Fruit fly (Drosophila melanogaster) whole organism, embryonic: ENCODE results near the gene mRpL51.

Source experiments
- Bdp1 ChIP-seq: fragments of 200-800 bp; sonication (Bioruptor generic); optimal IDR thresholded peaks from 3 replicates; lab custom pipeline; 2016; ENCODE audit warnings: missing biosample characterization, missing genetic modification characterization
- C15 ChIP-seq: fragments of 200-800 bp; sonication (Bioruptor generic); IDR thresholded peaks from 3 replicates; pipeline ENCODE4 v1.3.6; 2022; ENCODE audit warnings: missing biosample characterization, missing genetic modification characterization
- CG10267 ChIP-seq: fragments of 200-800 bp; sonication (Bioruptor generic); optimal IDR thresholded peaks from 2 replicates; lab custom pipeline; 2018; ENCODE audit warnings: missing biosample characterization, mild to moderate bottlenecking, missing genetic modification characterization, moderate library complexity
- CG11695 ChIP-seq: fragments of 200-800 bp; sonication (Bioruptor generic); IDR thresholded peaks from 3 replicates; pipeline ENCODE4 v1.3.6; 2022; ENCODE audit warnings: missing biosample characterization, missing genetic modification characterization
- CG12071 ChIP-seq: fragments of 200-800 bp; sonication (Bioruptor generic); optimal IDR thresholded peaks from 3 replicates; lab custom pipeline; 2018; ENCODE audit warnings: missing biosample characterization, mild to moderate bottlenecking, missing genetic modification characterization
- CG12299 ChIP-seq: fragments of 200-800 bp; sonication (Bioruptor generic); optimal IDR thresholded peaks from 2 replicates; lab custom pipeline; 2018; ENCODE audit warnings: missing biosample characterization, mild to moderate bottlenecking, missing genetic modification characterization
- CG12942 ChIP-seq: fragments of 200-800 bp; sonication (Bioruptor generic); optimal IDR thresholded peaks from 3 replicates; lab custom pipeline; 2016; ENCODE audit warnings: missing biosample characterization, missing genetic modification characterization
- CG13287 ChIP-seq: fragments of 200-800 bp; sonication (Bioruptor generic); IDR thresholded peaks from 2 replicates; pipeline ENCODE4 v1.3.6; 2022; ENCODE audit warnings: missing biosample characterization, missing genetic modification characterization; ENCODE audit not compliant: partially characterized antibody
- CG14860 ChIP-seq: fragments of 200-800 bp; sonication (Bioruptor generic); IDR thresholded peaks from 3 replicates; pipeline ENCODE4 v1.3.6; 2022; ENCODE audit warnings: missing biosample characterization, missing genetic modification characterization; ENCODE audit not compliant: partially characterized antibody
- CG15073 ChIP-seq: fragments of 200-800 bp; sonication (Bioruptor generic); optimal IDR thresholded peaks from 2 replicates; lab custom pipeline; 2016; ENCODE audit warnings: missing biosample characterization, missing genetic modification characterization
- CG2678 ChIP-seq: fragments of 200-800 bp; sonication (Bioruptor generic); optimal IDR thresholded peaks from 3 replicates; lab custom pipeline; 2019; ENCODE audit warnings: missing biosample characterization, mild to moderate bottlenecking, missing genetic modification characterization, moderate library complexity
- CG3065 ChIP-seq: fragments of 200-800 bp; sonication (Bioruptor generic); optimal IDR thresholded peaks from 2 replicates; lab custom pipeline; 2016; ENCODE audit warnings: missing biosample characterization, missing genetic modification characterization
- CG32767 ChIP-seq: fragments of 200-800 bp; sonication (Bioruptor generic); IDR thresholded peaks from 2 replicates; pipeline ENCODE4 v1.3.6; 2022; ENCODE audit warnings: missing biosample characterization, missing genetic modification characterization
- CG3407 ChIP-seq: fragments of 200-800 bp; sonication (Bioruptor generic); optimal IDR thresholded peaks from 2 replicates; lab custom pipeline; 2018; ENCODE audit warnings: missing biosample characterization, mild to moderate bottlenecking, missing genetic modification characterization
- CG3726 ChIP-seq: fragments of 200-800 bp; sonication (Bioruptor generic); IDR thresholded peaks from 3 replicates; pipeline ENCODE4, ENCODE4 v1.3.6; 2022; ENCODE audit warnings: missing biosample characterization, missing genetic modification characterization
- CG43689 ChIP-seq: fragments of 200-800 bp; sonication (Bioruptor generic); IDR thresholded peaks from 2 replicates; pipeline ENCODE4 v1.3.6; 2022; ENCODE audit warnings: missing biosample characterization, missing genetic modification characterization
- CG4424 ChIP-seq: fragments of 200-800 bp; sonication (Bioruptor generic); optimal IDR thresholded peaks from 3 replicates; lab custom pipeline; 2016; ENCODE audit warnings: missing biosample characterization, missing genetic modification characterization
- CG6689 ChIP-seq: fragments of 200-800 bp; sonication (Bioruptor generic); IDR thresholded peaks from 2 replicates; pipeline ENCODE4 v1.3.6; 2022; ENCODE audit warnings: missing biosample characterization, missing genetic modification characterization
- CG8359 ChIP-seq: fragments of 200-800 bp; sonication (Bioruptor generic); optimal IDR thresholded peaks from 2 replicates; lab custom pipeline; 2017; ENCODE audit warnings: missing biosample characterization, mild to moderate bottlenecking, missing genetic modification characterization, borderline replicate concordance
- CG9215 ChIP-seq: fragments of 200-800 bp; sonication (Bioruptor generic); IDR thresholded peaks from 2 replicates; pipeline ENCODE4 v1.3.6; 2022; ENCODE audit warnings: missing biosample characterization, missing genetic modification characterization
- CG9876 ChIP-seq: fragments of 200-800 bp; sonication (Bioruptor generic); optimal IDR thresholded peaks from 2 replicates; lab custom pipeline; 2016; ENCODE audit warnings: missing biosample characterization, missing genetic modification characterization
- CoRest ChIP-seq: fragments of 200-800 bp; sonication (Bioruptor generic); optimal IDR thresholded peaks from 3 replicates; lab custom pipeline; 2018; ENCODE audit warnings: missing biosample characterization, mild to moderate bottlenecking, missing genetic modification characterization, moderate library complexity
- Dek ChIP-seq: fragments of 200-800 bp; sonication (Bioruptor generic); optimal IDR thresholded peaks from 3 replicates; lab custom pipeline; 2019; ENCODE audit warnings: missing biosample characterization, mild to moderate bottlenecking, missing genetic modification characterization, moderate library complexity
- E2f2 ChIP-seq: fragments of 200-800 bp; sonication (Bioruptor generic); IDR thresholded peaks from 2 replicates; pipeline ENCODE4 v1.3.6; 2022; ENCODE audit warnings: missing biosample characterization, missing genetic modification characterization
- GATAe ChIP-seq: fragments of 200-800 bp; sonication (Bioruptor generic); conservative IDR thresholded peaks from 2 replicates; pipeline ENCODE4 v1.3.6; 2022; ENCODE audit warnings: missing biosample characterization, missing genetic modification characterization
- HLH4C ChIP-seq: fragments of 200-800 bp; sonication (Bioruptor generic); IDR thresholded peaks from 3 replicates; pipeline ENCODE4 v1.3.6; 2022; ENCODE audit warnings: missing biosample characterization, missing genetic modification characterization; ENCODE audit not compliant: partially characterized antibody
- Hr78 ChIP-seq, 2 experiments: fragments of 200-800 bp in 1 of 2; fragments of >200 bp in 1 of 2; sonication (Bioruptor generic) in 1 of 2; optimal IDR thresholded peaks; 2 replicates each; lab custom pipeline; 2017 to 2019; ENCODE audit warnings: missing biosample characterization in 2 of 2, missing genetic modification characterization in 2 of 2, mild to moderate bottlenecking in 1 of 2, moderate library complexity in 1 of 2
- MESR4 ChIP-seq: fragments of 200-800 bp; sonication (Bioruptor generic); optimal IDR thresholded peaks from 2 replicates; lab custom pipeline; 2018; ENCODE audit warnings: missing biosample characterization, mild to moderate bottlenecking, missing genetic modification characterization, moderate library complexity
- NC2β ChIP-seq: fragments of 200-800 bp; sonication (Bioruptor generic); optimal IDR thresholded peaks from 2 replicates; lab custom pipeline; 2016; ENCODE audit warnings: missing biosample characterization, missing genetic modification characterization
- Nf-YC ChIP-seq: fragments of 200-800 bp; optimal IDR thresholded peaks from 3 replicates; lab custom pipeline; 2019; ENCODE audit warnings: missing biosample characterization, mild to moderate bottlenecking, missing genetic modification characterization, moderate library complexity
- Ptx1 ChIP-seq: fragments of 200-800 bp; sonication (Bioruptor generic); IDR thresholded peaks from 2 replicates; pipeline ENCODE4 v1.3.6; 2022; ENCODE audit warnings: missing biosample characterization, missing genetic modification characterization
- Side ChIP-seq: fragments of 200-800 bp; sonication (Bioruptor generic); optimal IDR thresholded peaks from 2 replicates; lab custom pipeline; 2016; ENCODE audit warnings: missing biosample characterization, missing genetic modification characterization
- Stat92E ChIP-seq, 3 experiments: fragments of >200 bp in 2 of 3; fragments of 200-800 bp in 1 of 3; sonication (Bioruptor generic) in 1 of 3; optimal IDR thresholded peaks; 2 replicates each; lab custom pipeline; 2017 to 2019; ENCODE audit warnings: missing biosample characterization in 3 of 3, missing genetic modification characterization in 3 of 3, mild to moderate bottlenecking in 1 of 3, moderate library complexity in 1 of 3
- ara ChIP-seq: fragments of 200-800 bp; sonication (Bioruptor generic); IDR thresholded peaks from 2 replicates; pipeline ENCODE4 v1.3.6; 2022; ENCODE audit warnings: missing biosample characterization, missing genetic modification characterization
- caup ChIP-seq: fragments of 200-800 bp; sonication (Bioruptor generic); optimal IDR thresholded peaks from 3 replicates; lab custom pipeline; 2017; ENCODE audit warnings: missing biosample characterization, mild to moderate bottlenecking, missing genetic modification characterization, moderate library complexity; ENCODE audit not compliant: severe bottlenecking
- crp ChIP-seq, 2 experiments: fragments of 200-800 bp; sonication (Bioruptor generic); optimal IDR thresholded peaks; 2 replicates in 1 of 2; 3 replicates in 1 of 2; lab custom pipeline; 2017; ENCODE audit warnings: missing biosample characterization in 2 of 2, missing genetic modification characterization in 2 of 2, mild to moderate bottlenecking in 1 of 2, moderate library complexity in 1 of 2
- da ChIP-seq: fragments of 200-800 bp; sonication (Bioruptor generic); optimal IDR thresholded peaks from 2 replicates; lab custom pipeline; 2016; ENCODE audit warnings: missing biosample characterization, missing genetic modification characterization
- dm ChIP-seq: fragments of 200-800 bp; sonication (Bioruptor generic); optimal IDR thresholded peaks from 3 replicates; lab custom pipeline; 2016; ENCODE audit warnings: missing biosample characterization, missing genetic modification characterization
- fu2 ChIP-seq: fragments of 200-800 bp; sonication (Bioruptor generic); optimal IDR thresholded peaks from 2 replicates; lab custom pipeline; 2016; ENCODE audit warnings: missing biosample characterization, missing genetic modification characterization
- h ChIP-seq: fragments of >200 bp; optimal IDR thresholded peaks from 2 replicates; lab custom pipeline; 2017
- inv ChIP-seq: fragments of 200-800 bp; sonication (Bioruptor generic); IDR thresholded peaks from 2 replicates; pipeline ENCODE4 v1.3.6; 2022; ENCODE audit warnings: missing biosample characterization, missing genetic modification characterization; ENCODE audit not compliant: partially characterized antibody
- jumu ChIP-seq: fragments of 200-800 bp; sonication (Bioruptor generic); optimal IDR thresholded peaks from 3 replicates; lab custom pipeline; 2016; ENCODE audit warnings: missing biosample characterization, missing genetic modification characterization
- mld ChIP-seq: fragments of 200-800 bp; sonication (Bioruptor generic); IDR thresholded peaks from 3 replicates; pipeline ENCODE4 v1.3.6; 2022; ENCODE audit warnings: missing biosample characterization, missing genetic modification characterization; ENCODE audit not compliant: partially characterized antibody
- pb ChIP-seq: fragments of 200-800 bp; sonication (Bioruptor generic); optimal IDR thresholded peaks from 3 replicates; lab custom pipeline; 2016; ENCODE audit warnings: missing biosample characterization, missing genetic modification characterization
- pzg ChIP-seq: fragments of 200-800 bp; sonication (Bioruptor generic); optimal IDR thresholded peaks from 3 replicates; lab custom pipeline; 2018; ENCODE audit warnings: missing biosample characterization, mild to moderate bottlenecking, missing genetic modification characterization, moderate library complexity
- vnd ChIP-seq: fragments of 200-800 bp; sonication (Bioruptor generic); IDR thresholded peaks from 3 replicates; pipeline ENCODE4 v1.3.6; 2022; ENCODE audit warnings: missing biosample characterization, missing genetic modification characterization; ENCODE audit not compliant: partially characterized antibody
- zen2 ChIP-seq: fragments of 200-800 bp; sonication (Bioruptor generic); IDR thresholded peaks from 3 replicates; pipeline ENCODE4 v1.3.6; 2022; ENCODE audit warnings: missing biosample characterization, missing genetic modification characterization; ENCODE audit not compliant: partially characterized antibody

mRpL51 gene

dm6 chr2L:8541469-8542233, 24.5 kb upstream of the mRpL51 start, which contains the start of gene Sema1a (continued):
- TF ChIP-seq Dek (tag; lab: Kevin White, UChicago) (peak; percentile 49), CG11695 (peak; percentile 58), MESR4 (GFP tag; lab: Kevin White, UChicago) (no peak), Ptx1 (GFP tag; lab: Robert Waterston, UW) (peak; percentile 68), fu2 (GFP tag; lab: Kevin White, UChicago) (peak; percentile 22), NC2β (GFP tag; lab: Kevin White, UChicago) (peak; percentile 19), CG43689 (GFP tag; lab: Robert Waterston, UW) (no peak), GATAe (GFP tag; lab: Robert Waterston, UW) (peak; percentile 39; the same call in 1 of the 2 replicates), pb (peak; percentile 5), pzg (peak; percentile 40), CG9876 (peak; percentile 9), CG8359 (GFP tag; lab: Kevin White, UChicago) (no peak), Hr78 (GFP tag; optimal IDR thresholded peaks at IDR 0.05; lab: Kevin White, UChicago) (peak in 1 of 2 experiments; percentile 42), da (GFP tag; lab: Kevin White, UChicago) (peak; percentile 25), CG3407 (GFP tag; lab: Kevin White, UChicago) (no peak), CG32767 (GFP tag; lab: Robert Waterston, UW) (no peak; the same call in 1 of the 2 replicates), mld (GFP tag; lab: Robert Waterston, UW) (peak; percentile 94), C15 (0 out of 3 replicates have a peak, but pooled peaks have one; percentile 4), CoRest (tag; lab: Kevin White, UChicago) (peak; percentile 87), h (lab: Kevin White, UChicago) (no peak), CG6689 (peak; percentile 49; the same call in 1 of the 2 replicates), CG2678 (tag; lab: Kevin White, UChicago) (peak; percentile 54), CG14860 (GFP tag; lab: Robert Waterston, UW) (peak; percentile 65), CG12071 (GFP tag; lab: Kevin White, UChicago) (peak; percentile 59), ara (GFP tag; lab: Robert Waterston, UW) (no peak), CG4424 (GFP tag; lab: Kevin White, UChicago) (peak; percentile 48), Nf-YC (peak; percentile 27), vnd (peak; percentile 54; the same call in 2 of the 3 replicates), inv (GFP tag; lab: Robert Waterston, UW) (peak; percentile 37), CG13287 (peak; percentile 75), CG15073 (no peak), HLH4C (GFP tag; lab: Robert Waterston, UW) (peak; percentile 83), Side (peak; percentile 58), CG9215 (no peak), CG12942 (peak; percentile 7), crp (GFP tag; optimal IDR thresholded peaks at IDR 0.05; lab: Kevin White, UChicago) (no peak), CG3726 (no peak), CG3065 (GFP tag; lab: Kevin White, UChicago) (peak; percentile 16), caup (GFP tag; lab: Kevin White, UChicago) (peak; percentile 17), Stat92E (GFP tag; optimal IDR thresholded peaks at IDR 0.05; lab: Kevin White, UChicago) (peak in 1 of 3 experiments; percentile 73), Bdp1 (peak; percentile 100), E2f2 (GFP tag; lab: Robert Waterston, UW) (peak; percentile 53; the same call in 1 of the 2 replicates), zen2 (GFP tag; lab: Robert Waterston, UW) (peak; percentile 86), jumu (GFP tag; lab: Kevin White, UChicago) (peak; percentile 62), CG10267 (peak; percentile 36), CG12299 (tag; lab: Kevin White, UChicago) (no peak), dm (peak; percentile 14)
